Worm (Caenorhabditis elegans): ENCODE data around the gene ule-4.

- no peak for TF ChIP-seq lin-39 (tag; optimal IDR thresholded peaks at IDR 0.05)
- TF ChIP-seq unc-39 (tag; optimal IDR thresholded peaks at IDR 0.05) = no peak
- TF ChIP-seq ctbp-1 (GFP tag; IDR thresholded peaks at IDR 0.05) = no peak
- no peak for TF ChIP-seq nhr-237 (tag; optimal IDR thresholded peaks at IDR 0.05)
- TF ChIP-seq dmd-9 (GFP tag; IDR thresholded peaks at IDR 0.05) = no peak
- TF ChIP-seq aha-1 (tag) = no peak
- TF ChIP-seq jun-1 (tag; optimal IDR thresholded peaks at IDR 0.05) = no peak
- no peak for TF ChIP-seq snpc-4 (tag; optimal IDR thresholded peaks at IDR 0.05)
- TF ChIP-seq pha-4 (GFP tag; IDR thresholded peaks at IDR 0.05) = no peak
- TF ChIP-seq pha-4 (tag; optimal IDR thresholded peaks at IDR 0.05) = no peak
- no peak for TF ChIP-seq ama-1 (optimal IDR thresholded peaks at IDR 0.05)
- no peak for TF ChIP-seq F49E8.2 (tag; optimal IDR thresholded peaks at IDR 0.05; ENCODE audit: borderline replicate concordance)
- no peak for TF ChIP-seq fkh-10 (GFP tag; optimal IDR thresholded peaks at IDR 0.05)
- TF ChIP-seq T20F7.1 (GFP tag; optimal IDR thresholded peaks at IDR 0.05) = no peak
- TF ChIP-seq vab-7 (GFP tag; IDR thresholded peaks at IDR 0.05) = no peak
Observed at ce11 chrIV:13664090-13664489, 16.6 kb upstream of the ule-4 start, which contains the start of gene Y45F10C.4.

All from whole organism, L4 larva.